Worm (Caenorhabditis elegans) whole organism, late embryonic: ENCODE measurements around the gene C17H11.1.

Source experiments
- ceh-22 ChIP-seq: sonication (generic microtip); optimal IDR thresholded peaks from 2 replicates; lab custom pipeline; 2017; ENCODE audit warnings: missing biosample characterization, missing genetic modification characterization
- nhr-11 ChIP-seq: fragments of 150-350 bp; optimal IDR thresholded peaks from 2 replicates; lab custom pipeline; 2014; ENCODE audit warnings: missing biosample characterization, missing genetic modification characterization
- pha-4 ChIP-seq: fragments of 150-350 bp; optimal IDR thresholded peaks from 2 replicates; lab custom pipeline; 2018; ENCODE audit warnings: missing biosample characterization, missing genetic modification reagents, missing genetic modification characterization
- rnt-1 ChIP-seq: sonication (generic microtip); optimal IDR thresholded peaks from 2 replicates; lab custom pipeline; 2016; ENCODE audit warnings: missing genetic modification characterization, missing compliant biosample characterization

DNA sequence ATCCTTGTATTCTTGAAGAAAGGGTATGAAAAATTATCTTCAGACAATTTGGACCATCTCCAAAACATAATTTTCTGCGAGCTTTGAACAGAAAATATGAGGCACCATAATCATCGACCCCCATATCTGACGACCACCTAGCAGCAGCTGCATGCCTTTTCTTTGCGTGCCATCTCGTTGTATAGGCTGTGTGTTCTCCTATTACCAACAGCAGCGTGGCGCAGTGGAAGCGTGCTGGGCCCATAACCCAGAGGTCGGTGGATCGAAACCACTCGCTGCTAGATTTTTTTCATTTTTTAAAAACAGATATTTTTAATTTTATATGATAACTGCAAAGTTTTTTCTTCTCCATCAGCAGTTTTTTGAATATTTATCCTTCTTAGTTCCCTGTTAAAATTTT is 17.7 kb upstream of the C17H11.1 start:
- TF ChIP-seq nhr-11 (no peak), rnt-1 (no peak), pha-4 (tag; lab: Kevin White, UChicago) (no peak), ceh-22 (tag; lab: Kevin White, UChicago) (no peak)
